Worm (Caenorhabditis elegans): ENCODE results near the gene T23F2.4.

Gene T23F2.4

DNA sequence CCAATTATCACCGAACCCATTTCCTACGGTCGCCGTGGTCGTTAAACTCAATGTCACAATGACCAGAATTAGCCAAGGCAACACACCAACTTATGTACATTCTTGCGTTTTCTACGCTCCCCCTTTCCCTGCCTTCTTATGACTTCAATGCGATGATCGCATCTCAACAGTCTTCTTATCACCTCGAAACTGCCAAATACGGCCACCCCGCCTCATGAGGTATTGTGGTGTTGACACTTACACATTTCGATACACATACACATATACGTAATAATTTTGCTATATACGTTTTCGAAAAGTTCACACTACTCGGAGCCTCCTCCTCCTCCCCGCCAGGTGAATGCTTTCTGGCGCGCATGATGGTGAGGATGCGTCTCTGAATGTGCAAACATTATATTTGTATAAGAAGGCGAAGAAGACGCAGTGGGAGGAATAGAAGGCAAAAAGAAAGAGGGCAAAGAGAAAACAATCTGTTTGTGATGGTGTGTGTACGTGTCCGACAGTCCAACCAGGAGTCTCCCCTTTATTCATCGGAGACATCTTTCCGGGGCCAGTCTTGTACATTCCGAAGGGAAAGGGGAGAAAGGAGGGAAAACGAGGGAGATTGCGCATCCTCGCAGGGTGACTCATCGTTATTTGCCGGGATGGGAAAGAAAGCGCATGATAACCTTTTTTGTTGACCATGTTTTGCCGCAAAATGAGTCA lies 34.9 kb downstream of the T23F2.4 start:
- TF ChIP-seq aly-1 (tag; optimal IDR thresholded peaks at IDR 0.05) (no peak), ets-7 (tag; optimal IDR thresholded peaks at IDR 0.05) (no peak), tbx-11 (GFP tag; IDR thresholded peaks at IDR 0.05) (no peak), tra-4 (tag; optimal IDR thresholded peaks at IDR 0.05) (no peak), ceh-36 (tag; optimal IDR thresholded peaks at IDR 0.05) (no peak), tbx-37 (GFP tag; conservative IDR thresholded peaks at IDR 0.05) (peak; percentile 34; the same call in 1 of the 2 replicates), scrt-1 (GFP tag; IDR thresholded peaks at IDR 0.05) (no peak), pes-1 (GFP tag; IDR thresholded peaks at IDR 0.05) (no peak), hnd-1 (tag; optimal IDR thresholded peaks at IDR 0.05) (no peak), sea-1 (GFP tag; conservative IDR thresholded peaks at IDR 0.05) (no peak), ceh-13 (GFP tag; optimal IDR thresholded peaks at IDR 0.05) (no peak), hmbx-1 (tag; optimal IDR thresholded peaks at IDR 0.05) (no peak), ama-1 (optimal IDR thresholded peaks at IDR 0.05) (no peak), hmg-4 (GFP tag; optimal IDR thresholded peaks at IDR 0.05) (peak; percentile 54), F13C5.2 (tag; optimal IDR thresholded peaks at IDR 0.05) (no peak), flt-1 (GFP tag; IDR thresholded peaks at IDR 0.05) (no peak), B0310.2 (tag; optimal IDR thresholded peaks at IDR 0.05) (peak; percentile 65)

DNA sequence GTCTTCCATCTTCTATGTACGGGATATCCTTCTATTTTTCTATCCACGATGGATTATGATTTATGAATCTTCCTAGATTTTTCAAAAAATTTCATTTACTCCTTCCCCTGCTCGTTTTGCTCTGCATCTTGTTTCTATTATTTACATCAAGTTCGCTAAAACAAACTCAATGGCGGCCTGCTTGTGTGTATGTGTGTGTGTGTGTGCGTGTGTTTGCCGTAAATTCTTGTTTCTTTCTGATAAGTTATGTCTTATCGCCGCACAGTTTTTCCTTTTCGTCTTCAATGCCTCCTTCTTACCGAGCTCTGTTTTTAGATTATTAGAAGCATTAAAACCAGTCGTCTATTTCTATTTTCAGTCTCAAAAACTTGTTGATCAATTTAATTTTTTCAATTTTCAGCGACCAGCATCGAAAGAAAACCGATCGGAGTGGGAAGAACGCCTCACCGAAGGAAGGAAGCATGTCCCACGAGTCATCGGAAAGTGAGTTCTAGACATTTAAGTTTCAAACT lies 35.5 kb downstream of the T23F2.4 start, which contains the start of gene dlg-1:
TSS of gene dlg-1 (plus strand) at position 401 of the 512 bp plus-strand sequence.
- TF ChIP-seq hmbx-1 (tag; optimal IDR thresholded peaks at IDR 0.05), result no peak
- no peak for TF ChIP-seq tbx-37 (GFP tag; conservative IDR thresholded peaks at IDR 0.05)
- no peak for TF ChIP-seq tbx-11 (GFP tag; IDR thresholded peaks at IDR 0.05)
- TF ChIP-seq ceh-36 (tag; optimal IDR thresholded peaks at IDR 0.05), result no peak
- no peak for TF ChIP-seq pes-1 (GFP tag; IDR thresholded peaks at IDR 0.05)
- TF ChIP-seq sea-1 (GFP tag; conservative IDR thresholded peaks at IDR 0.05), result no peak
- TF ChIP-seq ceh-13 (GFP tag; optimal IDR thresholded peaks at IDR 0.05), result no peak
- TF ChIP-seq aly-1 (tag; optimal IDR thresholded peaks at IDR 0.05), result no peak
- no peak for TF ChIP-seq B0310.2 (tag; optimal IDR thresholded peaks at IDR 0.05)
- TF ChIP-seq flt-1 (GFP tag; IDR thresholded peaks at IDR 0.05), result no peak
- TF ChIP-seq tra-4 (tag; optimal IDR thresholded peaks at IDR 0.05), result no peak
- no peak for TF ChIP-seq scrt-1 (GFP tag; IDR thresholded peaks at IDR 0.05)
- no peak for TF ChIP-seq hnd-1 (tag; optimal IDR thresholded peaks at IDR 0.05)
- TF ChIP-seq ets-7 (tag; optimal IDR thresholded peaks at IDR 0.05), result no peak
- TF ChIP-seq ama-1 (optimal IDR thresholded peaks at IDR 0.05), result no peak
- no peak for TF ChIP-seq hmg-4 (GFP tag; optimal IDR thresholded peaks at IDR 0.05)

DNA sequence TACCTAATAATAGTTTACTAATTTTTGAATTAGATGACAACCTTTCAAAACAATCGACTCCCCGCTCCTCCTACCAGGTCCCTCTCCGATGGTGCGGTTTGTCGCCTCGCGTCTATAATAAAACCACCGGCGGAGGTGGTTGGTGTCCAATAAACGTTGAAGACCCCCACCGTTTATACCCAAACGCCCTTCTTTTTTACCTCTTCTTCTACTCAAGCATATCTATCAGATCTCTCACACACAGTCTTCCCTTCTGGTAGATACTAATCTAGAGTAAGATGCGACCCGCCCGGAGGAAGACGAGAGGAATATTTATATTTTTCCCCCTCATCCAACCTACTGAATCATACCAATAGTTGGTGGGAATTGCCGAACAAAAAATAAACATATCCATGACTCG lies 36.0 kb downstream of the T23F2.4 start:
- TF ChIP-seq tbx-37 (GFP tag; conservative IDR thresholded peaks at IDR 0.05), result no peak

DNA sequence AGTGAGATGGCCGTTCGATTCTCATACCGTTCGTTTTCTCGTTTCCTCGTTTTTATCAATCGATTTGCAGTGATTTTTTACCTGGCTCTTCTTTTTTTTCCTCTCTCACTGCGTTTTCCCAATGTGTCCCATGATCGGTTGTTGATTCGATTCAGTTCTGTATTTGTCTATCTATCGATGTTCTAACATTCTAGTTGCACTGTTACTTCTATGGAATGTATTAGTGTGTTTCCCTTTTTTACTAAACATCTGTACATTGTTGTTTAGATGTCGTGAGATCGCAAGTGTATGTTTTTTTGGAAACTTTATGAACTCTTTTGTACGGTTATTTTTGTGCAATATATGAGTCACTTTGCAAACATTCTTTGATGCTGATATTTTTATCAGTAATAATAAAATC lies 37.3 kb downstream of the T23F2.4 start:
- TF ChIP-seq ets-7 (tag; optimal IDR thresholded peaks at IDR 0.05), result no peak
- TF ChIP-seq hmbx-1 (tag; optimal IDR thresholded peaks at IDR 0.05), result no peak
- TF ChIP-seq F13C5.2 (tag; optimal IDR thresholded peaks at IDR 0.05), result no peak
- TF ChIP-seq scrt-1 (GFP tag; IDR thresholded peaks at IDR 0.05), result no peak

DNA sequence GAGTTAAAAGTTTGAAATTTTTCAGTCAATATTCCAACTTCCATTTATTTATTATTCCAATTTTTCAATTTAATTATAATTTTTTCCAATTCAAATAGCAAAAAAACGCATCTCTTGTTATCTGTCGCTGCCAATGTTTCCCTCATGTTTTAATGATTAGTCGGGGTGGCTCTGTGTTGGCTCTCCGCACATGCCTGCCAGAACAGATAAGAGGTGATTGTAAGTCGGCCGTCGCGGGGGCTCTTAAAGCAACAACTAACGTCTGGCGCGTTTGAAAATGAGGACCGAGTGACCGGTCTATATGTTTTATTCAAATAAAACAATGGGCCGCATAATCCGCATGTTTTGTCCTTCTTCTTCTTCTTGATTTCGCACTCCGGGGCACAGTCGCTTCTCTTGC lies 38.5 kb downstream of the T23F2.4 start:
- no peak for TF ChIP-seq tbx-11 (GFP tag; IDR thresholded peaks at IDR 0.05)
- no peak for TF ChIP-seq ceh-13 (GFP tag; optimal IDR thresholded peaks at IDR 0.05)
- TF ChIP-seq hmbx-1 (tag; optimal IDR thresholded peaks at IDR 0.05), result no peak
- no peak for TF ChIP-seq hnd-1 (tag; optimal IDR thresholded peaks at IDR 0.05)
- no peak for TF ChIP-seq flt-1 (GFP tag; IDR thresholded peaks at IDR 0.05)
- no peak for TF ChIP-seq tra-4 (tag; optimal IDR thresholded peaks at IDR 0.05)
- no peak for TF ChIP-seq F13C5.2 (tag; optimal IDR thresholded peaks at IDR 0.05)
- no peak for TF ChIP-seq scrt-1 (GFP tag; IDR thresholded peaks at IDR 0.05)
- no peak for TF ChIP-seq ama-1 (optimal IDR thresholded peaks at IDR 0.05)
- TF ChIP-seq pes-1 (GFP tag; IDR thresholded peaks at IDR 0.05), result no peak
- no peak for TF ChIP-seq ets-7 (tag; optimal IDR thresholded peaks at IDR 0.05)

DNA sequence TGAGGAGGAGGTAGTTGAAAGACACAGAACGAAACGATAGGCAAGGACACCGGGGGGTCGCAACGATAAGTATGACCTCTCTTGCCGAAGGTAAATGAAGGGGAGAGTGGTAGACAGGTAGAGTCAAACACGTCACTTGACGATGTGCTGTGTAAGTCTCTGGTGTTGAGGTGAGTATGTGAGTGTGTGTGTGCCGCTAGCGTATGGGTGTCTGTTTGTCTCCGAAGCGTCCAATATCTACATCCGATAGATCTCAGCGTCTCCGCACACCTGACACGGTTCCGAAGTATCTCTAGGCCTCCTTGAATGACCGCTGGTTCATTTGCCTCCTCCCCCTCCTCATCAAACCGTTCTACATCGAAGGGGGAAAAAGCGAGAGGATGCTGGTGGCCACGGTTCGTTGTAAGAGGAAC lies 39.7 kb downstream of the T23F2.4 start:
- TF ChIP-seq B0310.2 (tag; optimal IDR thresholded peaks at IDR 0.05) (peak; percentile 65), flt-1 (GFP tag; IDR thresholded peaks at IDR 0.05) (0 out of 2 replicates have a peak, but pooled peaks have one; percentile 7), F13C5.2 (tag; optimal IDR thresholded peaks at IDR 0.05) (peak; percentile 60), hmg-4 (GFP tag; optimal IDR thresholded peaks at IDR 0.05) (peak; percentile 92), ama-1 (optimal IDR thresholded peaks at IDR 0.05) (no peak), tbx-11 (GFP tag; IDR thresholded peaks at IDR 0.05) (0 out of 2 replicates have a peak, but pooled peaks have one; percentile 29), ceh-13 (GFP tag; optimal IDR thresholded peaks at IDR 0.05) (no peak), sea-1 (GFP tag; conservative IDR thresholded peaks at IDR 0.05) (peak; percentile 37; the same call in 1 of the 2 replicates)

DNA sequence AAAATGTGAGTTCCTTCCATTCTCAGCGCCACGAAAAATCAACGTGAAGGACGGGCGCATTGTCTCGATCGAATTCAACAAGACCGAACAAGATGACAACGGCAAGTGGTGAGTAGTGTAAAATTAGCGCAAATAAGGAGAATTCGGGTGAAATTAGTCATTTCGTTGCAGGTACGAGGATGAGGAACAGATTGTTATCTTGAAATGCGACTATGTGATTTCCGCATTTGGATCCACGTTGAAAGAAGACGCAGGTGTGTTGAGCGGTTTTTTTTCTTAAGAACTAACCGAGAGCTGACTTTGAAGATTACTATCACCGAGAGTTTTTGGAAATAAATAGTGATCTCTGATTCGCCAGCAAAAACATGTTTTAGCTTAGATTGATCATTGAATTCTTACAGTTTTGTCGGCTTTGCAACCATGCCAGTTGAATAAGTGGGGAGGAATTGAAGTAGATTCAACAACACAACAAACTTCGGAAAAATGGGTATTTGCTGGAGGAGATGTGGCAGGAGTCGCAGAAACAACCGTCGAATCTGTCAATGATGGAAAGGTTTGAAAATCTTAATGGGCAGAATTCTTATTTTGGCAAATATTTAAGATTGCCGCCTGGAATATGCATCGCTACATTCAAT lies 44.7 kb downstream of the T23F2.4 start:
- TF ChIP-seq sea-1 (GFP tag; conservative IDR thresholded peaks at IDR 0.05) (no peak), aly-1 (tag; optimal IDR thresholded peaks at IDR 0.05) (no peak), tbx-11 (GFP tag; IDR thresholded peaks at IDR 0.05) (no peak), hmbx-1 (tag; optimal IDR thresholded peaks at IDR 0.05) (no peak), tbx-37 (GFP tag; conservative IDR thresholded peaks at IDR 0.05) (no peak), ceh-36 (tag; optimal IDR thresholded peaks at IDR 0.05) (no peak), pes-1 (GFP tag; IDR thresholded peaks at IDR 0.05) (no peak), flt-1 (GFP tag; IDR thresholded peaks at IDR 0.05) (no peak), scrt-1 (GFP tag; IDR thresholded peaks at IDR 0.05) (no peak)
